Fruit fly (Drosophila melanogaster): ENCODE data around the gene wake.

DNA sequence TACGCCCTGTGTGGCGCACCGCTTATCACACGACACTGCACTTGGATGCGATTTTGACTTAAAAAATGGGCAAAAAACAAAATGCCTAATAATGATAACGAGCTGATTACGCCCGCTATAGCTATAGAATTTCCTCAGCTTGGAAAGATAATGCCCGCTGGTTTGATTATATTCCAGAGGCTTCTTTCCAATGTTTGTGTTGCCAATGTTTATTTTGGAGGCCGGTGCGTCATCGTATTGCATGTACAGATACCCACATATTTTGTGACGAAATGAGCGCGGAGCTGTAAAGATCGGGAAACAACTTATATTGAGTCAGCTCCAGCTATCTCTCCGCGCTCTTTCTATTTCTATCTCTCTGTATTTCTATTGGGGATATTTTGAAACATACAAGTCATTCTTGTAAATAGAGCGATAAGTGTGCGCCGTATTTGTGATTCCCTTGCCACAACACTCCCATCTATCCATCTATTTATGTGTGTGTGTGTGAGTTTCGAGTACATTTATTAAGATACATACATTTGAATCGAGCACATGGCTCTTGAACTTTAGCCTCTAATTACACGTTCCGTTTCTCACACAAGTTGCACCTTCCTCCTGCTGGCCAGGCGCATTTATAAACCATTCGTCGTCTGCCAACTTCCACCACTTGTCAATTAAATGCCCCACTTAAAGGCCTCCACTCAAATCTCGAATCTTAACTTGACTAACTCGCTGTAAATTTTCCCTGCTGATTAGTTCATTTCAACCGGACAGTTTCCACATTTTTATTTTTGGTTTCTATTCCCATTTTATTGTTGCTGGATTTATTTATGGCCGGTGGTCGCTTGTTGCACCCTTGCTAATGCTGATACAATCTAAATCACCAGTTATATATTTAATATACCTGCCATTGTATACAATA, 44.7 kb downstream of the wake start:
- TF ChIP-seq CG33017 (tag; optimal IDR thresholded peaks at IDR 0.05) (peak; percentile 3), CG7045 (GFP tag; optimal IDR thresholded peaks at IDR 0.05) (peak; percentile 41), kay (GFP tag; ENCODE audit: borderline replicate concordance) (peak; percentile 95), ovo (GFP tag; optimal IDR thresholded peaks at IDR 0.05) (no peak), Mnt (GFP tag; optimal IDR thresholded peaks at IDR 0.05) (peak; percentile 14), toe (GFP tag; optimal IDR thresholded peaks at IDR 0.05) (no peak), pad (GFP tag; optimal IDR thresholded peaks at IDR 0.05) (no peak)
